Worm (Caenorhabditis elegans): ENCODE data around the gene mth-2.

- no peak for TF ChIP-seq nhr-28 (tag; optimal IDR thresholded peaks at IDR 0.05)
- TF ChIP-seq jun-1 (tag; optimal IDR thresholded peaks at IDR 0.05) = no peak
- TF ChIP-seq elt-2 (tag; optimal IDR thresholded peaks at IDR 0.05) = no peak
- TF ChIP-seq unc-62 (GFP tag; optimal IDR thresholded peaks at IDR 0.05) = no peak
- no peak for TF ChIP-seq ceh-28 (tag; optimal IDR thresholded peaks at IDR 0.05)
- TF ChIP-seq egl-27 (tag; optimal IDR thresholded peaks at IDR 0.05) = no peak
- no peak for TF ChIP-seq zag-1 (tag; optimal IDR thresholded peaks at IDR 0.05)
- no peak for TF ChIP-seq nhr-23 (tag; optimal IDR thresholded peaks at IDR 0.05)
Measured at ce11 chrII:4159570-4159969, 34.5 kb downstream of the mth-2 start.
